Worm (Caenorhabditis elegans): ENCODE measurements around the gene sre-37.

DNA sequence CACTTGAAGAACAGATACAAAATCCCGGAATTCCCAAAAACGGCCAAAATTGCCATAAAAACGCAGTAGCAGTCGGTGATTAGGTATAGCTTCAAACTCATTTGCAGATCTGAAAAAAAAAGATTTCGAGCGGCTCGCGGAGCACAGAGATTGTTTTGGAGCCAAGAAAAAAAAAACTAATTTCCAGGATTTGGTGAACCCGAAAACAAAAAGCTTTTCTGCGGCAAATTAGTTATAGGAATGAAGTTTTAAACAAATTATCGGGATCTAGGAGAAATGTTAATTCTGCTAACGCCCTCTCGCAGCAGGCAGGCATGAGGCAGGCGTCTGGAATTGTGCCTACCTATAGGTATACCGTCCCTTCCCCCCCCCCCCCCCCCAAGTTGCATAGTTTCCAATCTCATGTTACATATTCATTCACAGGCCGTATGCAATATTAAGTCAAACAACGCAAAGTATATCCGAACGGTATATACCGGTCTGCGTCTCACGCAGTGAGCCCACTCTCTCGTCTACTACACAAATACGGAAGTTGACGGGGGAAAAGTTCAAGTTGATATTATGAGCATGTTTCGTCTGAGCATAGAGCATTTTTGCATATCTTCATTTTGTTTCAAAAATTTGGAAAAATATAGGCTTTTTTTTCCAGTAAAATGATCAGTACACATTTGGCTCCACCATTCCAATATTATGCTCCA is 20.8 kb upstream of the sre-37 start, which contains the start of the genes W05H5.1 and pitr-6:
- TF ChIP-seq daf-12 (tag; optimal IDR thresholded peaks at IDR 0.05) (no peak), ztf-4 (tag; optimal IDR thresholded peaks at IDR 0.05) (no peak), fkh-2 (tag; optimal IDR thresholded peaks at IDR 0.05) (no peak), nhr-12 (tag; optimal IDR thresholded peaks at IDR 0.05) (no peak), nhr-28 (tag; optimal IDR thresholded peaks at IDR 0.05) (no peak), elt-1 (tag; optimal IDR thresholded peaks at IDR 0.05) (no peak), nhr-67 (tag; optimal IDR thresholded peaks at IDR 0.05) (no peak), pqm-1 (tag; optimal IDR thresholded peaks at IDR 0.05) (no peak), nhr-77 (tag; optimal IDR thresholded peaks at IDR 0.05) (no peak), mdl-1 (tag; optimal IDR thresholded peaks at IDR 0.05) (no peak), zag-1 (tag; optimal IDR thresholded peaks at IDR 0.05) (no peak), nhr-11 (tag; optimal IDR thresholded peaks at IDR 0.05) (no peak), fkh-10 (GFP tag; optimal IDR thresholded peaks at IDR 0.05) (no peak)

Data from whole organism, L3 larva.